Worm (Caenorhabditis elegans) whole organism, young adult: ENCODE measurements around the gene clec-219.

Source experiments
- B0035.1 ChIP-seq: sonication (generic microtip); optimal IDR thresholded peaks from 2 replicates; lab custom pipeline; 2016; ENCODE audit warnings: missing genetic modification characterization, mild to moderate bottlenecking, missing compliant biosample characterization, missing genotype, missing genetic modification reagents
- B0336.3 ChIP-seq: fragments of 200-800 bp; sonication (Bioruptor generic); IDR thresholded peaks from 2 replicates; pipeline ENCODE4 v1.3.6; 2022; ENCODE audit warnings: missing genetic modification characterization, missing compliant biosample characterization
- F55B11.4 ChIP-seq: sonication (generic microtip); optimal IDR thresholded peaks from 2 replicates; lab custom pipeline; 2016; ENCODE audit warnings: missing compliant biosample characterization, missing genetic modification characterization, borderline replicate concordance; ENCODE audit not compliant: insufficient read depth
- F57C9.4 ChIP-seq: sonication (generic microtip); optimal IDR thresholded peaks from 2 replicates; lab custom pipeline; 2017; ENCODE audit warnings: mild to moderate bottlenecking, missing genetic modification characterization, missing compliant biosample characterization
- K12H6.12 ChIP-seq: fragments of 200-800 bp; sonication (Bioruptor generic); optimal IDR thresholded peaks from 2 replicates; lab custom pipeline; 2018; ENCODE audit warnings: mild to moderate bottlenecking, missing genetic modification characterization, missing compliant biosample characterization
- Y56A3A.18 ChIP-seq: fragments of 200-800 bp; sonication (Bioruptor generic); IDR thresholded peaks from 2 replicates; pipeline ENCODE4 v1.3.6; 2022; ENCODE audit warnings: missing genetic modification reagents, missing genetic modification characterization, missing compliant biosample characterization
- aptf-3 ChIP-seq: fragments of 200-800 bp; sonication (Bioruptor generic); IDR thresholded peaks from 2 replicates; pipeline ENCODE4 v1.3.6; 2022; ENCODE audit warnings: missing genetic modification characterization, missing compliant biosample characterization
- attf-3 ChIP-seq: fragments of 200-800 bp; sonication (Bioruptor generic); conservative IDR thresholded peaks from 2 replicates; pipeline ENCODE4 v1.3.6; 2022; ENCODE audit warnings: missing genetic modification reagents, missing genetic modification characterization, missing compliant biosample characterization
- attf-6 ChIP-seq: fragments of 200-800 bp; sonication (Bioruptor generic); IDR thresholded peaks from 2 replicates; pipeline ENCODE4 v1.3.6; 2022; ENCODE audit warnings: missing genetic modification reagents, missing genetic modification characterization, missing compliant biosample characterization
- cebp-1 ChIP-seq, 2 experiments: fragments of 200-800 bp in 1 of 2; sonication (Bioruptor generic) in 1 of 2; sonication (generic microtip) in 1 of 2; IDR thresholded peaks in 1 of 2; optimal IDR thresholded peaks in 1 of 2; 2 replicates each; pipeline versions ENCODE4 v1.3.6 to Lab custom; 2017 to 2022; ENCODE audit warnings: missing compliant biosample characterization in 2 of 2, missing genetic modification characterization in 2 of 2, mild to moderate bottlenecking in 1 of 2, missing genetic modification reagents in 1 of 2, moderate library complexity in 1 of 2
- ceh-27 ChIP-seq: fragments of 200-800 bp; sonication (Bioruptor generic); optimal IDR thresholded peaks from 2 replicates; lab custom pipeline; 2018; ENCODE audit warnings: mild to moderate bottlenecking, missing genetic modification characterization, moderate library complexity, missing compliant biosample characterization
- dpl-1 ChIP-seq: fragments of 150-350 bp; optimal IDR thresholded peaks from 2 replicates; lab custom pipeline; 2014; ENCODE audit warnings: missing biosample characterization, missing genetic modification reagents, missing genetic modification characterization
- efl-1 ChIP-seq: fragments of 150-350 bp; optimal IDR thresholded peaks from 2 replicates; lab custom pipeline; 2014; ENCODE audit warnings: missing biosample characterization, missing genetic modification reagents, missing genetic modification characterization
- egl-44 ChIP-seq: fragments of 200-800 bp; sonication (Bioruptor generic); IDR thresholded peaks from 2 replicates; pipeline ENCODE4 v1.3.6; 2022; ENCODE audit warnings: missing genetic modification reagents, missing genetic modification characterization, missing compliant biosample characterization
- hlh-12 ChIP-seq: sonication (generic microtip); optimal IDR thresholded peaks from 2 replicates; lab custom pipeline; 2016; ENCODE audit warnings: missing genetic modification characterization, missing compliant biosample characterization
- let-526 ChIP-seq: fragments of 200-800 bp; sonication (Bioruptor generic); IDR thresholded peaks from 2 replicates; pipeline ENCODE4 v1.3.6; 2022; ENCODE audit warnings: missing genetic modification reagents, missing genetic modification characterization, missing compliant biosample characterization
- let-607 ChIP-seq, 2 experiments: fragments of 200-800 bp in 1 of 2; sonication (Bioruptor generic) in 1 of 2; sonication (generic microtip) in 1 of 2; optimal IDR thresholded peaks; 2 replicates each; lab custom pipeline; 2016 to 2018; ENCODE audit warnings: mild to moderate bottlenecking in 2 of 2, missing compliant biosample characterization in 2 of 2, missing genetic modification characterization in 2 of 2, moderate library complexity in 2 of 2, missing genotype in 1 of 2
- lin-40 ChIP-seq: sonication (generic microtip); optimal IDR thresholded peaks from 2 replicates; lab custom pipeline; 2016; ENCODE audit warnings: missing genetic modification characterization, mild to moderate bottlenecking, missing compliant biosample characterization, missing genotype, missing genetic modification reagents
- lin-54 ChIP-seq: fragments of 200-800 bp; sonication (Bioruptor generic); optimal IDR thresholded peaks from 2 replicates; lab custom pipeline; 2018; ENCODE audit warnings: mild to moderate bottlenecking, missing genetic modification characterization, missing compliant biosample characterization
- lsy-27 ChIP-seq: sonication (generic microtip); optimal IDR thresholded peaks from 2 replicates; lab custom pipeline; 2017; ENCODE audit warnings: missing genetic modification characterization, mild to moderate bottlenecking, missing compliant biosample characterization, antibody characterized with exemption, missing genotype, borderline replicate concordance; ENCODE audit not compliant: insufficient read depth
- madf-8 ChIP-seq: fragments of 200-800 bp; sonication (Bioruptor generic); conservative IDR thresholded peaks from 2 replicates; pipeline ENCODE4 v1.3.6; 2022; ENCODE audit warnings: missing genetic modification reagents, missing genetic modification characterization, missing compliant biosample characterization
- mxl-1 ChIP-seq: sonication (generic microtip); optimal IDR thresholded peaks from 2 replicates; lab custom pipeline; 2016; ENCODE audit warnings: missing genetic modification characterization, missing compliant biosample characterization
- nhr-27 ChIP-seq: fragments of 200-800 bp; sonication (Bioruptor generic); optimal IDR thresholded peaks from 2 replicates; lab custom pipeline; 2018; ENCODE audit warnings: mild to moderate bottlenecking, missing genetic modification characterization, moderate library complexity, missing compliant biosample characterization
- nhr-80 ChIP-seq: sonication (generic microtip); optimal IDR thresholded peaks from 2 replicates; lab custom pipeline; 2016; ENCODE audit warnings: missing genetic modification characterization, missing compliant biosample characterization
- repo-1 ChIP-seq: sonication (generic microtip); optimal IDR thresholded peaks from 2 replicates; lab custom pipeline; 2017; ENCODE audit warnings: mild to moderate bottlenecking, missing genetic modification characterization, missing compliant biosample characterization
- snpc-4 ChIP-seq, 5 experiments: fragments of 150-350 bp in 1 of 5; sonication (generic microtip) in 4 of 5; optimal IDR thresholded peaks; 2 replicates each; lab custom pipeline; 2014 to 2018; ENCODE audit warnings: missing genetic modification characterization in 5 of 5, missing biosample characterization in 3 of 5, antibody characterized with exemption in 2 of 5, mild to moderate bottlenecking in 2 of 5, missing compliant biosample characterization in 2 of 5, missing genotype in 2 of 5, moderate library complexity in 2 of 5, missing genetic modification reagents in 1 of 5
- somi-1 ChIP-seq: fragments of 200-800 bp; sonication (Bioruptor generic); optimal IDR thresholded peaks from 2 replicates; lab custom pipeline; 2018; ENCODE audit warnings: mild to moderate bottlenecking, missing genetic modification characterization, missing compliant biosample characterization
- unc-130 ChIP-seq: sonication (generic microtip); optimal IDR thresholded peaks from 2 replicates; lab custom pipeline; 2016; ENCODE audit warnings: missing genetic modification reagents, missing genetic modification characterization, missing compliant biosample characterization
- ztf-3 ChIP-seq: fragments of 200-800 bp; sonication (Bioruptor generic); optimal IDR thresholded peaks from 2 replicates; lab custom pipeline; 2018; ENCODE audit warnings: mild to moderate bottlenecking, missing genetic modification characterization, missing compliant biosample characterization
- ztf-6 ChIP-seq: fragments of 200-800 bp; sonication (Bioruptor generic); IDR thresholded peaks from 2 replicates; pipeline ENCODE4 v1.3.6; 2022; ENCODE audit warnings: missing genetic modification reagents, missing genetic modification characterization, missing compliant biosample characterization

clec-219 gene

DNA sequence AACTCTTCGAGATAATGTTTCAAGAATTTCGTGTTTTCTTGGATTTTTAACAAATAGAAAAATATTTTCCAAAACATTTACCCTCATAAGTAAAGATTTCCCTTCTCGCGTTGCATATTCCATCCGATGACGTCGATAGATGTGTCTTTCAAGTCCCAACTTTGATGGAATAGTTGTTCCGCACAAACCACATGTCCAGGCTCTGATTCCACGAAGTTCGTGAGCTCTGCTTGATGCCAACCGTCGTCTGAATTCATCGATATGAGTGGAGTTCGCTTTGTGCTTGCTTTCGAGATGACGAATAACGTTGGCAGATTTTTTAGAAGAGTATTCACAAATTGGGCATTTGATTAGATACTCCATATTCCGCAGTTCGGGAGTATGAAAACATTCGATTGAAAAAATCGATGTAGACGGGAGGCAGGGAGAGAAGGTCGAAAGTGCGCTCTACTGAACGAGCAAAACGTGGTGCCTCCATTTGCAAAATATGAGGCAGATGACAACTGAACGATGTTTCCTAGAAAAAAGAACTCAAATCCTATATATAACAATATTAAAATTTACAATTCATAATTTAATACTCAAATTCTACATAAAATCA, 17.2 kb upstream of the clec-219 start, which contains the start of gene W02D7.6 (continued):
- TF ChIP-seq Y56A3A.18 (GFP tag; lab: Robert Waterston, UW) (no peak), attf-6 (GFP tag; lab: Robert Waterston, UW) (no peak), ztf-6 (GFP tag; lab: Robert Waterston, UW) (no peak)

DNA sequence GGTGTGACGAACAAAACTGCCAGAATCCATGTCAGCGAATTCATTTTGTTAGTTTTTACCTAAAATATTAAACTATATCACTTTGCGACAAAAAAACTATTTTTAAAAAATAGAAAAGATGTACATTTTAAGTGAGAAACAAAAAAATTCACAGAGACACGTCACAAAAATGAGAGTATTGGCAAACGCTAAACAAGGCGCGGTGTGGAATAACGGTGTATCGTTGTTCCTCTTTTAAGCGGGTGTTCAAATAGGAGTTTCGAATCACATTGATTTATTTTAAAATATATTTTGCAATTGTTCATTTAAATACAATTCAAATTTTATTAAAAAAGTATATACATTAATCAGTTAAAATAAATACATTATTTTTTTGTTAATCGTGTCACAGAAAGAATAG, 15.7 kb upstream of the clec-219 start, which contains the start of gene sel-9:
Gene sel-9, minus strand, starts transcription at position 59 of the 400 bp plus-strand sequence.
- TF ChIP-seq efl-1 (GFP tag; lab: Kevin White, UChicago) (peak; percentile 35), Y56A3A.18 (GFP tag; lab: Robert Waterston, UW) (no peak), egl-44 (GFP tag; lab: Robert Waterston, UW) (no peak), dpl-1 (GFP tag; lab: Kevin White, UChicago) (peak; percentile 50), cebp-1 (GFP tag; IDR thresholded peaks at IDR 0.05; lab: Robert Waterston, UW) (no peak), cebp-1 (tag; optimal IDR thresholded peaks at IDR 0.05; lab: Kevin White, UChicago) (peak; percentile 33), unc-130 (GFP tag; lab: Kevin White, UChicago) (no peak), snpc-4 (GFP tag; optimal IDR thresholded peaks at IDR 0.05; lab: Kevin White, UChicago) (no peak), snpc-4 (tag; optimal IDR thresholded peaks at IDR 0.05; lab: Kevin White, UChicago) (peak in 1 of 4 experiments; percentile 11), let-607 (tag; optimal IDR thresholded peaks at IDR 0.05; lab: Kevin White, UChicago) (peak in 1 of 2 experiments; percentile 70), lin-54 (GFP tag; lab: Kevin White, UChicago) (peak; percentile 54), B0336.3 (GFP tag; lab: Robert Waterston, UW) (no peak), attf-3 (GFP tag; lab: Robert Waterston, UW) (peak; percentile 95), F55B11.4 (tag; lab: Kevin White, UChicago) (no peak)

DNA sequence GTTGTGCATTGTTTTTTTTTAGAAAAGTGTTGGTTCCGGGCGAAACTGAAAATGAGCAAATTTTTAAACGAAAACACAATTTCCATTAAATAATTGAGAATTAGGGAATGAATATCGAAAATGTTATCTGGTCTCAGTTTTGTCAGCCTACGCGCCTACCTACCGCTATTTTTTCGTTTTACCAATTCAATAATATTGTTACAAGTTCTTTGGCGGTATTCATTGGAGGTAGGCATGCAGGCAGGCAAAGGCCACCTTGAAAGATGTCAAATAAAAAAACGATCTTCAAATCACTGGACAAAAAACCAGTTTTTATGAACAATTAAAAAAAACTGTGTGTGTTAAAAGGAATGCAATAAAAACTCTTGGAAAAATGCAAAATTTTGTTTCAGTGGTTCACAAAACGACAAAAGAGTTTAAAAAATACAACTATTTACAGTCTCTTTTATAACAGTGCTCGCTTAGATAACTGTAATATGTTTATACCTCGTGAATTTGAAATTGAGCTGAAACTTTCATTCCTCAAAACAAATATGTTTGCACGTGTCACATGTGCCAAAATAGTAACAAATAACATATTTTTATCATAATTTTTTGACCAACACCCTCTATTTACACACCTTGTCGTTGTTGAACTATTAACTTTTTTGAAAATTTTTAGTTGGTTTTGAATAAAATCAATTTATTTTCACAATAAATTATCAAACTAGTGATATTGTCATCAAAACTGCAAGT, 13.6 kb upstream of the clec-219 start, which contains the start of gene W02D7.11:
Gene W02D7.11, minus strand, starts transcription at position 51 of the 735 bp plus-strand sequence.
- TF ChIP-seq ztf-6 (GFP tag; lab: Robert Waterston, UW) (no peak), lsy-27 (tag; lab: Kevin White, UChicago) (no peak), mxl-1 (tag; lab: Kevin White, UChicago) (no peak), repo-1 (no peak), F57C9.4 (tag; lab: Kevin White, UChicago) (no peak), K12H6.12 (no peak), B0336.3 (GFP tag; lab: Robert Waterston, UW) (no peak), lin-40 (no peak), aptf-3 (no peak), somi-1 (GFP tag; lab: Kevin White, UChicago) (no peak), B0035.1 (tag; lab: Kevin White, UChicago) (no peak), nhr-27 (tag; lab: Kevin White, UChicago) (no peak), hlh-12 (tag; lab: Kevin White, UChicago) (no peak), madf-8 (no peak)

DNA sequence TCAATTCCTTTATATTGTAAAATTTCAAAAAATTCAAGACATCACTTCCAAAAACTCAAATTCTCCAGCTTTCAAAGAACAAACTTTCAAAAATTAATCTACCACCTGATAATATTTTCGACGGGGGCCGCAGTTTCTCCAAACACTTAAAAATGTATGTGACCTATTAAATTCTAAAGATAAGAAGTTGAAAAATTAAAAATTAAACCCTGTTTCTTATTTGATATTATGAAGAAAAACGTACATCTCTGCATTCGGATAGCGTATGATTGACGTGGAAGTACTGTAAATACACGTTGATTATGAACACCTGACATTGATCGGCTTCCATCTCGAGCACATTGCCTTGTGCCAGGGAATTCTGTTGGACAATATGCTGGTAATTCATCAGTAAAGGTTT, 12.3 kb upstream of the clec-219 start:
- TF ChIP-seq let-526 (GFP tag; lab: Robert Waterston, UW) (peak; percentile 24; the same call in 1 of the 2 replicates), aptf-3 (no peak), nhr-80 (tag; lab: Kevin White, UChicago) (peak; percentile 59), madf-8 (no peak), ztf-3 (GFP tag; lab: Kevin White, UChicago) (no peak), ceh-27 (GFP tag; lab: Kevin White, UChicago) (no peak)
